Worm (Caenorhabditis elegans): Measurements from ENCODE around the gene C13F10.8.
A peak's percentile ranks its signal among the peaks of the same experiment; 100 is the strongest.

The C13F10.8 gene

DNA sequence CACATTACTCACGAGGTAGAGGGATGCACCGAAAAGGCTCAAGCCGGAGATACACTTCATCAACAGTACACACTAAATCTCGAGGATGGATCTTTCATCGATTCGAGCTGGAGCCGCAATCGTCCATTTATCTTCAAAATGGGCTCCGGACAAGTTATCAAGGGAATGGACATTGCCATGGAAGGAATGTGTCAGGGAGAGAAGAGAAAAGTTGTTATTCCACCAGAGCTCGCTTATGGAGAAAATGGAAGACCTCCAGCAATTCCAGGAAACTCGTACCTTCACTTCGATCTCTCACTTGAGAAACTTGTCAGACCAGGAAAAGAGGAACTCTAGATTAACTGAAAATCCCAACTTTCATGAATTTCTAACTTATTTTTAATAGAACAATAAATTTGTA is 5.1 kb upstream of the C13F10.8 start:
- TF ChIP-seq cnd-1 (tag; optimal IDR thresholded peaks at IDR 0.05) (no peak), ztf-11 (tag; optimal IDR thresholded peaks at IDR 0.05) (no peak), ceh-39 (tag; optimal IDR thresholded peaks at IDR 0.05) (no peak), sptf-1 (tag; optimal IDR thresholded peaks at IDR 0.05) (no peak), snpc-4 (tag; optimal IDR thresholded peaks at IDR 0.05) (no peak), ces-1 (GFP tag; optimal IDR thresholded peaks at IDR 0.05) (no peak), drap-1 (GFP tag; optimal IDR thresholded peaks at IDR 0.05) (no peak), mls-2 (tag; optimal IDR thresholded peaks at IDR 0.05) (no peak), nhr-12 (tag; optimal IDR thresholded peaks at IDR 0.05) (no peak), nhr-237 (tag; optimal IDR thresholded peaks at IDR 0.05) (no peak), ceh-83 (GFP tag; optimal IDR thresholded peaks at IDR 0.05) (no peak), mep-1 (tag; optimal IDR thresholded peaks at IDR 0.05) (no peak), lin-13 (tag; optimal IDR thresholded peaks at IDR 0.05) (no peak), unc-39 (tag; optimal IDR thresholded peaks at IDR 0.05) (no peak), blmp-1 (tag; optimal IDR thresholded peaks at IDR 0.05) (no peak), unc-120 (tag; optimal IDR thresholded peaks at IDR 0.05; ENCODE audit: poor library complexity, severe bottlenecking) (no peak), zip-8 (tag; optimal IDR thresholded peaks at IDR 0.05) (no peak)

DNA sequence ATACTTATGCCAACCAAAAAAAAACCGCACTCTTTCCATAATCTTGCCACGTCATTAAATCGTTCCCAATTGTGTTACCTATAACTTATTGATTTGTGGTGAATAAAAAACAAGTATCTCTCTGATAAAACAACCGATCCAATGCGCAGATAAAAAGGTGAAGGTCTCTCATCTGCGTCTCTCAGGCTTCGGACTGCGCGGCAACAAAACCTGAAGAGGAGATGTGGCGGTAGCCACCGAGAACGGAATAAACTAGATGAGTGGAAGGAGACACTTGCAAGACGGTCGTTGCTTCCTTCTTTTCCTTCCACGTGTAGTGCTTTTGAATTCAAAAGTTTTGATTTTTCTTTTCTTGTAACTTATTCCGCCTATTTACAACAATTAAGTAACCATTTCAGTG is 4.1 kb upstream of the C13F10.8 start, which contains the start of gene fkb-3:
TSS of gene fkb-3 (plus strand) at position 277 of the 400 bp plus-strand sequence.
- no peak for TF ChIP-seq unc-62 (GFP tag; optimal IDR thresholded peaks at IDR 0.05)
- no peak for TF ChIP-seq ham-2 (GFP tag; optimal IDR thresholded peaks at IDR 0.05)
- TF ChIP-seq elt-1 (tag; optimal IDR thresholded peaks at IDR 0.05; ENCODE audit: borderline replicate concordance, insufficient read depth): no peak
- no peak for TF ChIP-seq ceh-43 (GFP tag; optimal IDR thresholded peaks at IDR 0.05)
- TF ChIP-seq lsy-2 (tag; optimal IDR thresholded peaks at IDR 0.05): no peak
- no peak for TF ChIP-seq lin-32 (GFP tag; optimal IDR thresholded peaks at IDR 0.05)
- TF ChIP-seq ztf-11 (tag; optimal IDR thresholded peaks at IDR 0.05): no peak
- no peak for TF ChIP-seq nhr-12 (tag; optimal IDR thresholded peaks at IDR 0.05)
- TF ChIP-seq flh-1 (GFP tag; optimal IDR thresholded peaks at IDR 0.05): no peak

DNA sequence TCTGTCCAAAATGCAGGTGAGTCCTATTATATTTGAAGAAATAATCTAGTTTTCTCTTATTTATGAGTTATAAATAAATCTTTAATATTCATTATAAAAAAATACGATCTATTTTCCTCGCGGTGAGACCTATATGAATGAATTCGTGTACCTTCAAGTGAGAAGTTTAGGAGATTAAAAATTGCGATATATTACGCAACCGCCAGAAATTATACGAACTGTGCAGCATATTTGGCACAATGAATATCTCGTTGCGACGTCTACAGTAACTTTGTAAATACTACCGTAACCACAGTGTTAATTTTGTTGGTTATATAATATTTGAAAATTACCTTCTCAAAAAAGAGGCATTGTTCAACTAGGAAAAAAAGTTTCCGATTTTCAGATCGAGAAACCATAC is 3.5 kb upstream of the C13F10.8 start:
- TF ChIP-seq M03D4.4 (tag; optimal IDR thresholded peaks at IDR 0.05): no peak
- TF ChIP-seq nhr-2 (tag; optimal IDR thresholded peaks at IDR 0.05): no peak
- TF ChIP-seq zip-8 (tag; optimal IDR thresholded peaks at IDR 0.05): peak; percentile 72

DNA sequence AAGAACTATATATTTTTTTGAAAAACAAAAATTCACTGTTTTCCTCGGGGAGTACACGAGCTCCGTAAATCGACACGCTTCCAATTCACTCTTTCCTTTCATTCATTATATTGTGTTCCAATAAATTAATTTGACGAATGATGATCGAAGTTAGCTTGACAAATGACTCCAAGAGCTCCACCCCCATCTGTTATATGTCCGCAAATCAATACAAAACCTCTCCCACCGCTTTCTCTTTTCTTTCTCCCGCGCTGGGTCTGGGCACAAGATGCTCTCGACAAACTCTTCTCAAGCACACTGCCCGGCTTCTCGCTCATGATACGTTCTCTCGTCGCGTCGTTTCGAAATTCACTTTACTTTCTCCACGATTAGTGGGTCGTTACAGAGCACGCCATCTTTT is 3.1 kb upstream of the C13F10.8 start, which contains the start of gene C13F10.1:
TSS of gene C13F10.1 (plus strand) at position 138 of the 400 bp plus-strand sequence.
- peak; percentile 32 for TF ChIP-seq hlh-1 (tag; optimal IDR thresholded peaks at IDR 0.05)
- no peak for TF ChIP-seq unc-39 (tag; optimal IDR thresholded peaks at IDR 0.05)
- no peak for TF ChIP-seq ceh-43 (GFP tag; optimal IDR thresholded peaks at IDR 0.05)
- TF ChIP-seq cnd-1 (tag; optimal IDR thresholded peaks at IDR 0.05): no peak
- no peak for TF ChIP-seq lin-13 (tag; optimal IDR thresholded peaks at IDR 0.05)
- no peak for TF ChIP-seq flh-1 (GFP tag; optimal IDR thresholded peaks at IDR 0.05)
- peak; percentile 31 for TF ChIP-seq unc-120 (tag; optimal IDR thresholded peaks at IDR 0.05; ENCODE audit: poor library complexity, severe bottlenecking)
- no peak for TF ChIP-seq ztf-11 (tag; optimal IDR thresholded peaks at IDR 0.05)
- no peak for TF ChIP-seq sptf-1 (tag; optimal IDR thresholded peaks at IDR 0.05)
- TF ChIP-seq nhr-237 (tag; optimal IDR thresholded peaks at IDR 0.05): no peak
- TF ChIP-seq snpc-4 (tag; optimal IDR thresholded peaks at IDR 0.05): no peak
- TF ChIP-seq ces-1 (GFP tag; optimal IDR thresholded peaks at IDR 0.05): peak; percentile 62
- no peak for TF ChIP-seq drap-1 (GFP tag; optimal IDR thresholded peaks at IDR 0.05)
- peak; percentile 80 for TF ChIP-seq unc-62 (GFP tag; optimal IDR thresholded peaks at IDR 0.05)
- no peak for TF ChIP-seq sem-2 (GFP tag; optimal IDR thresholded peaks at IDR 0.05)

DNA sequence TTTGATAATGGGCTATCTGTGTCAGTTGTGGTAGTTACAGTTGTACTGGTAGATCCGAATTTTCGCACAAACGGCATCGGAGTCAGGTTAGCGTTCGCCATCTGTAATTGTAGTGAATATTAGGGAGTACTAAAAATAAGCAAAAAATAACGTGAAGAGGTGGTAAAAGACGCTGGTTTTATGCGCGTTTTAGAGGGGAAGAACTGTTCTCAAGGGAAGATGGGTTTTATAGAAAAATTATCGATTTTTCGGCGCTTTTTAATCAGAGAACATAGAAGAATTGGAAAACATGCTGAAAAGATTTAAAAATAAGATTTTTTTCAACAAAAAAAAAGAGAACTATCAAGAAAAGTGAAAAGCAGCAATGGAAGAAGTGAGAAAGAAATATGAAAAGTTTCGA is 2.3 kb upstream of the C13F10.8 start, which contains the start of gene C13F10.7:
TSS of gene C13F10.7 (minus strand) at position 101 of the 400 bp plus-strand sequence.
- TF ChIP-seq lin-32 (GFP tag; optimal IDR thresholded peaks at IDR 0.05): no peak
- TF ChIP-seq cnd-1 (tag; optimal IDR thresholded peaks at IDR 0.05): no peak

DNA sequence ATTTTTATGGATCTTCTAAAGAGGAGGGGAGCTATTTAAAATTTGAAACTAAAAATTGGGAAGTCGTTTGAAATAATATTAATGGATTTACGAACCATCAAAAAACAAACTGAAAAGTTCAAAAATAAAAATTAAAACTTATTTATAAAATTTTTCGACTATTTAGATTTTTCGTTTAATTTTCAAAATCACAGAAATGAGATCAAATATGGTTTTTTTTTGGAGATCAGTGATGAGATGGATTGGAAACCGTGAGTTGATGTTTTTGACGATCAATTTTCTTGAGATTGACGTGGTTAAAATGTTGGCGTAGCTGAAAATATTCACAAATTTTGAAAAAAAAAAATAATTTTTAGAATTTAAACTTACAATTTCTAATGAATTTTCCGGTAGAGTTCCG is 1.8 kb downstream of the C13F10.8 start, which contains the start of gene C13F10.5:
TSS of gene C13F10.5 (minus strand) at position 101 of the 400 bp plus-strand sequence.
- TF ChIP-seq nhr-12 (tag; optimal IDR thresholded peaks at IDR 0.05) (no peak), sem-2 (GFP tag; optimal IDR thresholded peaks at IDR 0.05) (no peak), bed-3 (GFP tag; optimal IDR thresholded peaks at IDR 0.05) (no peak), tbx-8 (GFP tag; optimal IDR thresholded peaks at IDR 0.05) (no peak), nhr-2 (tag; optimal IDR thresholded peaks at IDR 0.05) (no peak), snpc-4 (tag; optimal IDR thresholded peaks at IDR 0.05) (no peak), mep-1 (tag; optimal IDR thresholded peaks at IDR 0.05) (no peak), ham-2 (GFP tag; optimal IDR thresholded peaks at IDR 0.05) (no peak), pha-4 (tag; optimal IDR thresholded peaks at IDR 0.05) (no peak), lin-32 (GFP tag; optimal IDR thresholded peaks at IDR 0.05) (no peak), ces-1 (GFP tag; optimal IDR thresholded peaks at IDR 0.05) (no peak), drap-1 (GFP tag; optimal IDR thresholded peaks at IDR 0.05) (no peak), ceh-83 (GFP tag; optimal IDR thresholded peaks at IDR 0.05) (no peak)
